Fruit fly (Drosophila melanogaster) whole organism, embryonic: ENCODE measurements around the gene CG15529.
A peak's percentile ranks its signal among the peaks of the same experiment; 100 is the strongest.

Experiments used
- Ada2b ChIP-seq: fragments of 200-800 bp; sonication (Bioruptor generic); IDR thresholded peaks from 2 replicates; pipeline ENCODE4 v1.3.6; 2022; ENCODE audit warnings: missing biosample characterization, missing genetic modification characterization
- CG11247 ChIP-seq: fragments of 200-800 bp; sonication (Bioruptor generic); IDR thresholded peaks from 2 replicates; pipeline ENCODE4 v1.3.6; 2022; ENCODE audit warnings: missing biosample characterization, missing genetic modification characterization
- CG11456 ChIP-seq: fragments of 200-800 bp; sonication (Bioruptor generic); IDR thresholded peaks from 3 replicates; pipeline ENCODE4 v1.3.6; 2022; ENCODE audit warnings: missing biosample characterization, missing genetic modification characterization
- CG11504 ChIP-seq: fragments of 200-800 bp; sonication (Bioruptor generic); optimal IDR thresholded peaks from 3 replicates; lab custom pipeline; 2019; ENCODE audit warnings: missing biosample characterization, mild to moderate bottlenecking, missing genetic modification characterization, moderate library complexity
- CG12219 ChIP-seq: fragments of 200-800 bp; sonication (Bioruptor generic); optimal IDR thresholded peaks from 3 replicates; lab custom pipeline; 2018; ENCODE audit warnings: missing biosample characterization, mild to moderate bottlenecking, missing genetic modification characterization
- CG12659 ChIP-seq: fragments of 200-800 bp; sonication (Bioruptor generic); optimal IDR thresholded peaks from 3 replicates; lab custom pipeline; 2017; ENCODE audit warnings: mild to moderate bottlenecking, missing biosample characterization, missing genetic modification reagents, missing genetic modification characterization
- CG14667 ChIP-seq: fragments of 200-800 bp; sonication (Bioruptor generic); IDR thresholded peaks from 2 replicates; pipeline ENCODE4 v1.3.6; 2022; ENCODE audit warnings: missing biosample characterization, missing genetic modification characterization
- CG14710 ChIP-seq: fragments of 200-800 bp; sonication (Bioruptor generic); optimal IDR thresholded peaks from 3 replicates; lab custom pipeline; 2019; ENCODE audit warnings: missing biosample characterization, mild to moderate bottlenecking, missing genetic modification characterization, moderate library complexity
- CG15269 ChIP-seq: fragments of 200-800 bp; sonication (Bioruptor generic); optimal IDR thresholded peaks from 2 replicates; lab custom pipeline; 2018; ENCODE audit warnings: missing biosample characterization, mild to moderate bottlenecking, missing genetic modification characterization, moderate library complexity
- CG1647 ChIP-seq: fragments of 200-800 bp; sonication (Bioruptor generic); optimal IDR thresholded peaks from 3 replicates; lab custom pipeline; 2016; ENCODE audit warnings: missing biosample characterization, missing genetic modification characterization
- CG1792 ChIP-seq: fragments of 200-800 bp; sonication (Bioruptor generic); optimal IDR thresholded peaks from 2 replicates; lab custom pipeline; 2016; ENCODE audit warnings: missing biosample characterization, missing genetic modification characterization
- CG2712 ChIP-seq: fragments of 200-800 bp; optimal IDR thresholded peaks from 3 replicates; lab custom pipeline; 2019; ENCODE audit warnings: missing biosample characterization, mild to moderate bottlenecking, missing genetic modification characterization, moderate library complexity
- CG2875 ChIP-seq: fragments of 200-800 bp; sonication (Bioruptor generic); optimal IDR thresholded peaks from 2 replicates; lab custom pipeline; 2017; ENCODE audit warnings: missing biosample characterization, mild to moderate bottlenecking, missing genetic modification characterization, missing genetic modification reagents
- CG30431 ChIP-seq: fragments of 200-800 bp; sonication (Bioruptor generic); optimal IDR thresholded peaks from 2 replicates; lab custom pipeline; 2017; ENCODE audit warnings: missing biosample characterization, missing genetic modification characterization
- CG31441 ChIP-seq: fragments of 200-800 bp; sonication (Bioruptor generic); IDR thresholded peaks from 2 replicates; pipeline ENCODE4 v1.3.6; 2022; ENCODE audit warnings: missing biosample characterization, missing genetic modification characterization
- CG3407 ChIP-seq: fragments of 200-800 bp; sonication (Bioruptor generic); optimal IDR thresholded peaks from 2 replicates; lab custom pipeline; 2018; ENCODE audit warnings: missing biosample characterization, mild to moderate bottlenecking, missing genetic modification characterization
- CG34422 ChIP-seq: fragments of 200-800 bp; sonication (Bioruptor generic); IDR thresholded peaks from 3 replicates; pipeline ENCODE4 v1.3.6; 2022; ENCODE audit warnings: missing biosample characterization, missing genetic modification characterization
- CG3995 ChIP-seq: fragments of 200-800 bp; sonication (Bioruptor generic); optimal IDR thresholded peaks from 3 replicates; lab custom pipeline; 2016; ENCODE audit warnings: missing biosample characterization, missing genetic modification characterization
- CG4707 ChIP-seq: fragments of 200-800 bp; sonication (Bioruptor generic); optimal IDR thresholded peaks from 2 replicates; lab custom pipeline; 2018; ENCODE audit warnings: missing biosample characterization, mild to moderate bottlenecking, missing genetic modification characterization, moderate library complexity
- CG5245 ChIP-seq: fragments of 200-800 bp; sonication (Bioruptor generic); optimal IDR thresholded peaks from 3 replicates; lab custom pipeline; 2016; ENCODE audit warnings: missing biosample characterization, missing genetic modification characterization
- CG6813 ChIP-seq: fragments of 200-800 bp; sonication (Bioruptor generic); optimal IDR thresholded peaks from 2 replicates; lab custom pipeline; 2017; ENCODE audit warnings: missing biosample characterization, missing genetic modification characterization, mild to moderate bottlenecking, moderate library complexity, missing genetic modification reagents
- CG7556 ChIP-seq: fragments of 200-800 bp; sonication (Bioruptor generic); optimal IDR thresholded peaks from 2 replicates; lab custom pipeline; 2017; ENCODE audit warnings: missing biosample characterization, mild to moderate bottlenecking, missing genetic modification characterization
- D19A ChIP-seq: fragments of 200-800 bp; optimal IDR thresholded peaks from 3 replicates; lab custom pipeline; 2019; ENCODE audit warnings: missing biosample characterization, mild to moderate bottlenecking, missing genetic modification characterization, moderate library complexity
- Dip2 ChIP-seq: fragments of 200-800 bp; sonication (Bioruptor generic); IDR thresholded peaks from 2 replicates; pipeline ENCODE4 v1.3.6; 2022; ENCODE audit warnings: missing biosample characterization, missing genetic modification characterization
- Doc3 ChIP-seq: fragments of 200-800 bp; sonication (Bioruptor generic); IDR thresholded peaks from 3 replicates; pipeline ENCODE4 v1.3.6; 2022; ENCODE audit warnings: missing biosample characterization, missing genetic modification characterization; ENCODE audit not compliant: partially characterized antibody
- Dref ChIP-seq: fragments of 200-800 bp; sonication (Bioruptor generic); IDR thresholded peaks from 2 replicates; pipeline ENCODE4 v1.3.6; 2022; ENCODE audit warnings: missing biosample characterization, missing genetic modification characterization
- E2f2 ChIP-seq: fragments of 200-800 bp; sonication (Bioruptor generic); IDR thresholded peaks from 2 replicates; pipeline ENCODE4 v1.3.6; 2022; ENCODE audit warnings: missing biosample characterization, missing genetic modification characterization
- Hr3 ChIP-seq: fragments of 200-800 bp; sonication (Bioruptor generic); optimal IDR thresholded peaks from 3 replicates; lab custom pipeline; 2016; ENCODE audit warnings: missing biosample characterization, missing genetic modification characterization
- Lim3 ChIP-seq: fragments of 200-800 bp; sonication (Bioruptor generic); IDR thresholded peaks from 2 replicates; pipeline ENCODE4 v1.3.6; 2022; ENCODE audit warnings: missing biosample characterization, missing genetic modification characterization
- Mrtf ChIP-seq: fragments of 200-800 bp; sonication (Bioruptor generic); IDR thresholded peaks from 3 replicates; pipeline ENCODE4 v1.3.6; 2022; ENCODE audit warnings: missing biosample characterization, missing genetic modification characterization
- Pdp1 ChIP-seq, 2 experiments: fragments of 200-800 bp; sonication (Bioruptor generic); optimal IDR thresholded peaks; 3 replicates each; lab custom pipeline; 2016; ENCODE audit warnings: missing biosample characterization in 2 of 2, missing genetic modification characterization in 2 of 2, mild to moderate bottlenecking in 1 of 2, moderate library complexity in 1 of 2
- Rx ChIP-seq: fragments of 200-800 bp; sonication (Bioruptor generic); IDR thresholded peaks from 2 replicates; pipeline ENCODE4 v1.3.6; 2022; ENCODE audit warnings: missing biosample characterization, missing genetic modification characterization
- cas ChIP-seq: fragments of 200-800 bp; sonication (Bioruptor generic); IDR thresholded peaks from 2 replicates; pipeline ENCODE4 v1.3.6; 2022; ENCODE audit warnings: missing biosample characterization, missing genetic modification characterization
- crp ChIP-seq, 2 experiments: fragments of 200-800 bp; sonication (Bioruptor generic); optimal IDR thresholded peaks; 2 replicates in 1 of 2; 3 replicates in 1 of 2; lab custom pipeline; 2017; ENCODE audit warnings: missing biosample characterization in 2 of 2, missing genetic modification characterization in 2 of 2, mild to moderate bottlenecking in 1 of 2, moderate library complexity in 1 of 2
- dpn ChIP-seq, 2 experiments: fragments of 200-800 bp; sonication (Bioruptor generic); optimal IDR thresholded peaks; 3 replicates each; lab custom pipeline; 2016; ENCODE audit warnings: missing biosample characterization in 2 of 2, missing genetic modification characterization in 2 of 2
- dysf ChIP-seq: fragments of 200-800 bp; sonication (Bioruptor generic); IDR thresholded peaks from 3 replicates; pipeline ENCODE4 v1.3.6; 2022; ENCODE audit warnings: missing biosample characterization, missing genetic modification characterization
- esg ChIP-seq: fragments of 200-800 bp; sonication (Bioruptor generic); conservative IDR thresholded peaks from 2 replicates; pipeline ENCODE4 v1.3.6; 2022; ENCODE audit warnings: missing biosample characterization, missing genetic modification characterization
- grn ChIP-seq: fragments of 200-800 bp; sonication (Bioruptor generic); optimal IDR thresholded peaks from 3 replicates; lab custom pipeline; 2017; ENCODE audit warnings: missing biosample characterization, missing genetic modification characterization
- kni ChIP-seq: fragments of 200-800 bp; sonication (Bioruptor generic); optimal IDR thresholded peaks from 3 replicates; lab custom pipeline; 2017; ENCODE audit warnings: mild to moderate bottlenecking, missing biosample characterization, missing genetic modification reagents, missing genetic modification characterization
- lmd ChIP-seq: fragments of 200-800 bp; sonication (Bioruptor generic); IDR thresholded peaks from 2 replicates; pipeline ENCODE4 v1.3.6; 2022; ENCODE audit warnings: missing biosample characterization, missing genetic modification characterization
- otp ChIP-seq: fragments of 200-800 bp; sonication (Bioruptor generic); IDR thresholded peaks from 3 replicates; pipeline ENCODE4, ENCODE4 v1.3.6; 2022; ENCODE audit warnings: missing biosample characterization, missing genetic modification characterization
- pan ChIP-seq, 4 experiments: fragments of >200 bp in 3 of 4; fragments of 200-800 bp in 1 of 4; sonication (Bioruptor generic) in 1 of 4; optimal IDR thresholded peaks in 3 of 4; IDR thresholded peaks in 1 of 4; 2 replicates each; pipeline versions ENCODE4 v1.3.6 to Lab custom; 2017 to 2022; ENCODE audit warnings: missing biosample characterization in 2 of 4, missing genetic modification characterization in 2 of 4, mixed read lengths in 1 of 4
- psq ChIP-seq: fragments of 200-800 bp; sonication (Bioruptor generic); optimal IDR thresholded peaks from 2 replicates; lab custom pipeline; 2017; ENCODE audit warnings: missing biosample characterization, missing genetic modification characterization
- ro ChIP-seq: fragments of 200-800 bp; sonication (Bioruptor generic); IDR thresholded peaks from 2 replicates; pipeline ENCODE4 v1.3.6; 2022; ENCODE audit warnings: missing biosample characterization, missing genetic modification characterization
- tx ChIP-seq: fragments of 200-800 bp; sonication (Bioruptor generic); optimal IDR thresholded peaks from 2 replicates; lab custom pipeline; 2016; ENCODE audit warnings: missing biosample characterization, missing genetic modification characterization
- wor ChIP-seq: fragments of 200-800 bp; sonication (Bioruptor generic); IDR thresholded peaks from 2 replicates; pipeline ENCODE4 v1.3.6; 2022; ENCODE audit warnings: missing biosample characterization, missing genetic modification characterization
- z ChIP-seq: fragments of 200-800 bp; sonication (Bioruptor generic); IDR thresholded peaks from 3 replicates; pipeline ENCODE4 v1.3.6; 2022; ENCODE audit warnings: missing biosample characterization, missing genetic modification characterization

Gene CG15529

DNA sequence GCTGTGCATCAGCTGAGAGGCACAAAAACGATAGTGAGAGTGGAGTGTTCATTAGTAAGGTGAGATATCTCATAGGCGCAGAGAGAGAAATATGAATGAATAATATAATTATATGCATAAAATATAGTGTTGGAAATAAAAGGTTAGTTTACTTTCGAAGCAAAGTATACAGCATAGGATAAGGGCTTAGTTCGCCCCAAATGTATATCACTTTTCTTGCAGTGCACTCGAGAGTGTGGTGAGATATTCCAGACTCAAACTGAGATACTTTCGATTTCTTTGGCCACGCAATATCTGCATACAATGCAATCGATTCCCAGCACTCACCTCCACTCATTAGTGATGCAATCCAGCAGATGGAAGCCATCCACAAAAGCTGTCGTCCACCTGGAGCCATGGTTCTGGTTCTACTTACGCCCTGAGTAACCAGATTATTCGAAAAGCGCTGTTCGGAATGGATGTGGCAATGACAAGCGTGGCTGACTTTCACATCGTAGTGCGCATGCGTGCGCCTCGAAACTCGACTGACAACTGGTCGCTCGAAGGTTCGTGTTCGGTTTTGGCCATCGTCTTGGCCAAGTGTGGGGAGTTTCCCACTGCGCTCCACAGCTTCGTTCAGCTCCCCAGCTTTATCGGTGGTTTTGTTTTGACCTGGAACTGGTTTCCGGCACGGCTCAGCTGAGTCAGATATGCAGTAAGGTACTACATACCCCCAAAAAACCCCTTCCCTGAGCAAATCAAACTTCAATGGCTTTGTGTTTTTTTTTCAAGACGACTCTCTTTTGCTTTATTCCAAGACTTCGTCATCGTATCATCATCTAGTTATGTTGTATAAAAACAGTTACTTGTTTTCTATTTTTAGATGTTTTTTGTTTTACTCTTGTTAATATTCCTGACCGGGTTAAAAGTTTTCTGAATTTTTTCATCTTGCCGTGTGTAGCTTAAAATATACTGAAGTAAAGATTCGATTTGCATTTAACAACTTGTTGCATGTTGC, 19.1 kb downstream of the CG15529 start, which contains the start of gene Rsod (continued):
- TF ChIP-seq kni (GFP tag; lab: Kevin White, UChicago) = peak; percentile 31
- TF ChIP-seq CG4707 (GFP tag; lab: Kevin White, UChicago) = no peak
- peak; percentile 76 for TF ChIP-seq CG14667
- peak; percentile 40 for TF ChIP-seq CG14710
- TF ChIP-seq dpn (GFP tag; optimal IDR thresholded peaks at IDR 0.05; lab: Kevin White, UChicago) = peak in 1 of 2 experiments; percentile 61
- peak; percentile 37 for TF ChIP-seq CG5245
- TF ChIP-seq dysf = peak; percentile 84
- TF ChIP-seq CG11504 (tag; lab: Kevin White, UChicago) = peak; percentile 68
- peak; percentile 74 for TF ChIP-seq esg (GFP tag; lab: Robert Waterston, UW)
- no peak for TF ChIP-seq Dip2 (GFP tag; lab: Robert Waterston, UW)
- TF ChIP-seq CG11247 = peak; percentile 44
- no peak for TF ChIP-seq Dref
- peak in 1 of 2 experiments; percentile 25 for TF ChIP-seq crp (GFP tag; optimal IDR thresholded peaks at IDR 0.05; lab: Kevin White, UChicago)
- TF ChIP-seq CG31441 = peak; percentile 52
- peak; percentile 15 for TF ChIP-seq CG7556 (GFP tag; lab: Kevin White, UChicago)
- peak; percentile 42; the same call in 1 of the 2 replicates for TF ChIP-seq ro (GFP tag; lab: Robert Waterston, UW)
- peak; percentile 61; the same call in 2 of the 3 replicates for TF ChIP-seq z (GFP tag; lab: Robert Waterston, UW)
- TF ChIP-seq CG6813 = no peak
- TF ChIP-seq lmd (GFP tag; lab: Robert Waterston, UW) = peak; percentile 75
- peak; percentile 42 for TF ChIP-seq psq (GFP tag; lab: Kevin White, UChicago)
- peak; percentile 54 for TF ChIP-seq Ada2b
- TF ChIP-seq Mrtf = peak; percentile 74
- peak; percentile 52 for TF ChIP-seq CG12219 (GFP tag; lab: Kevin White, UChicago)
- TF ChIP-seq cas (GFP tag; lab: Robert Waterston, UW) = peak; percentile 41; the same call in 1 of the 2 replicates
- TF ChIP-seq CG2712 (tag; lab: Kevin White, UChicago) = peak; percentile 70
- peak; percentile 53 for TF ChIP-seq CG15269
- TF ChIP-seq tx (GFP tag; lab: Kevin White, UChicago) = no peak
- peak; percentile 63; the same call in 2 of the 3 replicates for TF ChIP-seq CG11456
- TF ChIP-seq Pdp1 (GFP tag; optimal IDR thresholded peaks at IDR 0.05; lab: Kevin White, UChicago) = peak in 1 of 2 experiments; percentile 32
- TF ChIP-seq otp (GFP tag; lab: Robert Waterston, UW) = peak; percentile 84
- TF ChIP-seq CG1647 (GFP tag; lab: Kevin White, UChicago) = no peak
- TF ChIP-seq CG3995 (GFP tag; lab: Kevin White, UChicago) = no peak
- peak; percentile 40; the same call in 1 of the 2 replicates for TF ChIP-seq E2f2 (GFP tag; lab: Robert Waterston, UW)
- peak; percentile 67 for TF ChIP-seq Lim3
- peak; percentile 7 for TF ChIP-seq grn
- no peak for TF ChIP-seq CG1792 (GFP tag; lab: Kevin White, UChicago)
- peak; percentile 26 for TF ChIP-seq CG30431
- TF ChIP-seq CG12659 (GFP tag; lab: Kevin White, UChicago) = peak; percentile 39
- TF ChIP-seq CG34422 = peak; percentile 71
- peak; percentile 64 for TF ChIP-seq Rx (GFP tag; lab: Robert Waterston, UW)
- no peak for TF ChIP-seq Doc3
- no peak for TF ChIP-seq pan (optimal IDR thresholded peaks at IDR 0.05; lab: Kevin White, UChicago)
- TF ChIP-seq pan (GFP tag; optimal IDR thresholded peaks at IDR 0.05 in 1 of 2, IDR thresholded peaks at IDR 0.05 in 1 of 2) = peak in 1 of 2 experiments; percentile 86
- TF ChIP-seq wor = peak; percentile 28; the same call in 1 of the 2 replicates
- TF ChIP-seq CG3407 (GFP tag; lab: Kevin White, UChicago) = peak; percentile 51
- peak; percentile 94 for TF ChIP-seq D19A (tag; lab: Kevin White, UChicago)
- peak; percentile 60 for TF ChIP-seq CG2875 (GFP tag; lab: Kevin White, UChicago)
- peak; percentile 10 for TF ChIP-seq Hr3 (GFP tag; lab: Kevin White, UChicago)
